Worm (Caenorhabditis elegans): ENCODE measurements around the gene acl-12.

Gene acl-12

DNA sequence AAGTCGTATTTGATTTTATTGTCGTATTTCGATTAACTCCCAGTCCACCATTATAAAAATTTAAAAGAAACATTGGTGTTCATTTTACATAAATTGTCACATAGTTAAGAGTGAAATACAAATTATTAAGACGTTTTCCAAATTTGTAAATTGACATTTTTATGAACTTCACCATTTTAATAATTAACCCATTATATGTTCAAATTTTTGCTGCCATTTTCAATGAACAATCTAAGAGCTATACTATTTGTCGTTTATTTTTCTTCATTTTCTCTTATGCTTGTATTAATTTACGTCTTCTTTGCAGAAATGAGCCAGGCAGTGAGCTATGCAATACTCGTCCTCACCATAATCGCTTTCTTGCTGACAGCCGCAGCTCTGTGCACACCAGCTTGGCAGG is 11.2 kb downstream of the acl-12 start, which contains the start of gene clc-2:
TSS of gene clc-2 (plus strand) at position 301 of the 400 bp plus-strand sequence.
- TF ChIP-seq fkh-2 (tag; optimal IDR thresholded peaks at IDR 0.05), result no peak
- TF ChIP-seq eor-1 (tag; optimal IDR thresholded peaks at IDR 0.05), result no peak
- TF ChIP-seq nhr-23 (tag; optimal IDR thresholded peaks at IDR 0.05), result no peak
- no peak for TF ChIP-seq ceh-28 (tag; optimal IDR thresholded peaks at IDR 0.05)
- TF ChIP-seq ceh-9 (tag; optimal IDR thresholded peaks at IDR 0.05), result no peak
- TF ChIP-seq ceh-82 (tag; optimal IDR thresholded peaks at IDR 0.05), result no peak
- no peak for TF ChIP-seq nhr-11 (tag; optimal IDR thresholded peaks at IDR 0.05)

DNA sequence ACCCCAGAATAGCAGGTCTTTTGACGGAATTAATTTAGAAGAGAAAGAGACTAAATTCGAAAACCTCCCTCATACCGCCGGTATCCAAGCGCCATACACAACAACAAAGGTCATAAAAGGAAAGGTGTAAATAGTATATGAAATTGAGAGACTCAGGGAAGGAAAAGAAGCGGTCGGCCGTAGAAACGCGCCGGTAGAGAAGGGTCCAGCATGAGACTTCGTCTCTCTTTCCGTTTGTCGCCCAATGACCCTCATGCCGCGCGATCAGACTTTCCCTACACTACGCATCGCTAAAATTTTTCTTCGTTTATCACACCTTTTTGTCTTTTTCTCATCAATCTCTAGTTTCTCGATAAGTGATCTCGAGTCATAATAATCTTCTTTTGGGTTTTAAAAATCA is 11.9 kb downstream of the acl-12 start:
- TF ChIP-seq skn-1 (tag; optimal IDR thresholded peaks at IDR 0.05), result no peak
- TF ChIP-seq ZK546.5 (tag; optimal IDR thresholded peaks at IDR 0.05), result no peak
- no peak for TF ChIP-seq mml-1 (tag; optimal IDR thresholded peaks at IDR 0.05)
- no peak for TF ChIP-seq unc-62 (GFP tag; optimal IDR thresholded peaks at IDR 0.05)
- no peak for TF ChIP-seq ama-1 (optimal IDR thresholded peaks at IDR 0.05)
- no peak for TF ChIP-seq jun-1 (tag; optimal IDR thresholded peaks at IDR 0.05)
- no peak for TF ChIP-seq ceh-9 (tag; optimal IDR thresholded peaks at IDR 0.05)
- peak; percentile 31 for TF ChIP-seq hmg-11 (tag; optimal IDR thresholded peaks at IDR 0.05)
- no peak for TF ChIP-seq lin-39 (tag; optimal IDR thresholded peaks at IDR 0.05)
- TF ChIP-seq nhr-23 (tag; optimal IDR thresholded peaks at IDR 0.05), result peak; percentile 20
- TF ChIP-seq elt-1 (tag; optimal IDR thresholded peaks at IDR 0.05), result no peak
- TF ChIP-seq nhr-25 (tag; optimal IDR thresholded peaks at IDR 0.05), result peak; percentile 54
- no peak for TF ChIP-seq eor-1 (tag; optimal IDR thresholded peaks at IDR 0.05)
- no peak for TF ChIP-seq daf-12 (tag; optimal IDR thresholded peaks at IDR 0.05)
- no peak for TF ChIP-seq egl-27 (tag; optimal IDR thresholded peaks at IDR 0.05)
- no peak for TF ChIP-seq unc-39 (tag; optimal IDR thresholded peaks at IDR 0.05)
- no peak for TF ChIP-seq snpc-4 (tag; optimal IDR thresholded peaks at IDR 0.05)
- TF ChIP-seq egl-5 (tag; optimal IDR thresholded peaks at IDR 0.05), result no peak
- no peak for TF ChIP-seq pha-4 (tag; optimal IDR thresholded peaks at IDR 0.05)
- no peak for TF ChIP-seq fkh-2 (tag; optimal IDR thresholded peaks at IDR 0.05)

DNA sequence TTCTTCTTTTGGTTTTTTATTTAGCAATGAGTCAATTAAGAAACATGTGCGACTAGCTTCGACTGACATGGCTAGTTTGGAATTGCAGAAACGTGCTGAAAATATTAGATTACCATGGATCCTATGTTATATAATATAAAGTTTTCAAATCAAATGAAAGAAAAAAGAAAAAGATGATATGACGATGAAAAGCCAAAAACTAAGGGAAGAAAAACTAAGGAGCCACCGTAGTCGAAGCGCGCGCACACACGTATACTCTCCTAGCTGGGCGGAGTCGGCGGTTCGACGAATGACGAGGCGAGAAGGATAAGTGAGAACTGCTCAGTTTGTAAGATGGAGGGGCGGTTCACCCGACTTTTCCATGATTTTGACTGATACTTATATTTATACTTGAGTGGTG is 17.6 kb downstream of the acl-12 start, which contains the start of gene mnm-2:
TSS of gene mnm-2 (minus strand) at position 101 of the 400 bp plus-strand sequence.
- TF ChIP-seq ZK546.5 (tag; optimal IDR thresholded peaks at IDR 0.05) (no peak), ceh-82 (tag; optimal IDR thresholded peaks at IDR 0.05) (no peak), ceh-28 (tag; optimal IDR thresholded peaks at IDR 0.05) (no peak), elt-3 (tag; optimal IDR thresholded peaks at IDR 0.05) (no peak), daf-12 (tag; optimal IDR thresholded peaks at IDR 0.05) (no peak), lin-39 (tag; optimal IDR thresholded peaks at IDR 0.05) (no peak), eor-1 (tag; optimal IDR thresholded peaks at IDR 0.05) (no peak), nhr-12 (tag; optimal IDR thresholded peaks at IDR 0.05) (no peak), snpc-4 (tag; optimal IDR thresholded peaks at IDR 0.05) (no peak), R02D3.7 (tag; optimal IDR thresholded peaks at IDR 0.05) (no peak), fos-1 (tag; optimal IDR thresholded peaks at IDR 0.05) (no peak), lin-15B (tag; optimal IDR thresholded peaks at IDR 0.05) (no peak), fkh-10 (GFP tag; optimal IDR thresholded peaks at IDR 0.05) (no peak), egl-5 (tag; optimal IDR thresholded peaks at IDR 0.05) (no peak), sea-2 (GFP tag; optimal IDR thresholded peaks at IDR 0.05) (no peak), egl-27 (tag; optimal IDR thresholded peaks at IDR 0.05) (no peak), lsy-12 (tag; optimal IDR thresholded peaks at IDR 0.05) (no peak)

DNA sequence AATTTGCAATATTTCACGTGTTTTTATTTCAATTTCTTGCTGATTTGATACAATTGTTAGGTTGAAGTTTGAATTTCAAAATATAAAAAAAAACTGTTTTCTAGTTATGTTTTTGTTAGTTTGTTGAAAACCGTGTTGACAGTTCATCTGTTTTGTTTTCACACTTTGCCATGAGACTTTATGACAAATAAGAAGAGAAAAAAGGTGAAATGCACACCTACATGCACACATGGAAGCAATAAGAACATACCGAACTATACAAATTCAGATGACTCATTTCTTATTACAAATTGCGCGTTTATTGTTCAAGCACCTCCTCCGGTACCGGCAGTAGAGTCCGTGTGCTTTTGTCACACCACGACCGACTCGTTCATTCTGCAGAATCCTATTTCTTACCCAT is 21.8 kb downstream of the acl-12 start, which contains the start of gene C10A4.9:
TSS of gene C10A4.9 (plus strand) at position 301 of the 400 bp plus-strand sequence.
- TF ChIP-seq mdl-1 (tag; optimal IDR thresholded peaks at IDR 0.05) (no peak), egl-27 (tag; optimal IDR thresholded peaks at IDR 0.05) (no peak), aly-2 (tag; optimal IDR thresholded peaks at IDR 0.05) (no peak), tbx-2 (tag; optimal IDR thresholded peaks at IDR 0.05) (no peak), fkh-10 (GFP tag; optimal IDR thresholded peaks at IDR 0.05) (no peak), nhr-76 (tag; optimal IDR thresholded peaks at IDR 0.05) (no peak), snpc-4 (tag; optimal IDR thresholded peaks at IDR 0.05) (no peak), nfya-1 (tag; optimal IDR thresholded peaks at IDR 0.05; ENCODE audit: insufficient read depth) (no peak), elt-3 (tag; optimal IDR thresholded peaks at IDR 0.05) (no peak), eor-1 (tag; optimal IDR thresholded peaks at IDR 0.05) (no peak), ama-1 (optimal IDR thresholded peaks at IDR 0.05) (no peak), jun-1 (tag; optimal IDR thresholded peaks at IDR 0.05) (no peak), sea-2 (GFP tag; optimal IDR thresholded peaks at IDR 0.05) (no peak), nhr-12 (tag; optimal IDR thresholded peaks at IDR 0.05) (no peak), unc-39 (tag; optimal IDR thresholded peaks at IDR 0.05) (no peak), fkh-2 (tag; optimal IDR thresholded peaks at IDR 0.05) (no peak), fos-1 (tag; optimal IDR thresholded peaks at IDR 0.05) (no peak), nhr-11 (tag; optimal IDR thresholded peaks at IDR 0.05) (no peak)
